Worm (Caenorhabditis elegans): ENCODE measurements around the gene F09A5.3.

ce11 chrX:13200312-13200711 lies 58.9 kb downstream of the F09A5.3 start:
- TF ChIP-seq pha-4 (tag; optimal IDR thresholded peaks at IDR 0.05) (no peak), snpc-4 (tag; optimal IDR thresholded peaks at IDR 0.05) (no peak), M03D4.4 (tag; optimal IDR thresholded peaks at IDR 0.05) (no peak), nhr-237 (tag; optimal IDR thresholded peaks at IDR 0.05) (no peak), sem-2 (GFP tag; optimal IDR thresholded peaks at IDR 0.05) (no peak), sptf-1 (tag; optimal IDR thresholded peaks at IDR 0.05) (no peak), mab-5 (tag; optimal IDR thresholded peaks at IDR 0.05) (no peak), nhr-2 (tag; optimal IDR thresholded peaks at IDR 0.05) (no peak), unc-62 (GFP tag; optimal IDR thresholded peaks at IDR 0.05) (no peak), blmp-1 (tag; optimal IDR thresholded peaks at IDR 0.05) (no peak), unc-39 (tag; optimal IDR thresholded peaks at IDR 0.05) (no peak), ham-2 (GFP tag; optimal IDR thresholded peaks at IDR 0.05) (no peak), lin-13 (tag; optimal IDR thresholded peaks at IDR 0.05) (no peak)
